Worm (Caenorhabditis elegans) whole organism, young adult: Measurements from ENCODE around the gene semo-1.
A peak's percentile ranks its signal among the peaks of the same experiment; 100 is the strongest.

Experiments used
- B0019.2 ChIP-seq: fragments of 200-800 bp; sonication (Bioruptor generic); conservative IDR thresholded peaks from 2 replicates; pipeline ENCODE4 v1.3.6; 2022; ENCODE audit warnings: missing genetic modification reagents, missing genetic modification characterization, missing compliant biosample characterization
- B0035.1 ChIP-seq: sonication (generic microtip); optimal IDR thresholded peaks from 2 replicates; lab custom pipeline; 2016; ENCODE audit warnings: missing genetic modification characterization, mild to moderate bottlenecking, missing compliant biosample characterization, missing genotype, missing genetic modification reagents
- B0261.1 ChIP-seq: sonication (generic microtip); optimal IDR thresholded peaks from 2 replicates; lab custom pipeline; 2016; ENCODE audit warnings: mild to moderate bottlenecking, missing genetic modification characterization, moderate library complexity, missing compliant biosample characterization
- B0336.3 ChIP-seq: fragments of 200-800 bp; sonication (Bioruptor generic); IDR thresholded peaks from 2 replicates; pipeline ENCODE4 v1.3.6; 2022; ENCODE audit warnings: missing genetic modification characterization, missing compliant biosample characterization
- C06A6.2 ChIP-seq: fragments of 200-800 bp; sonication (Bioruptor generic); conservative IDR thresholded peaks from 2 replicates; pipeline ENCODE4 v1.3.6; 2022; ENCODE audit warnings: missing genetic modification characterization, missing compliant biosample characterization
- C17E4.6 ChIP-seq: fragments of 200-800 bp; sonication (Bioruptor generic); IDR thresholded peaks from 2 replicates; pipeline ENCODE4 v1.3.6; 2022; ENCODE audit warnings: missing genetic modification reagents, missing genetic modification characterization, missing compliant biosample characterization
- D2030.7 ChIP-seq: fragments of 200-800 bp; sonication (Bioruptor generic); IDR thresholded peaks from 2 replicates; pipeline ENCODE4 v1.3.6; 2022; ENCODE audit warnings: missing genetic modification reagents, missing genetic modification characterization, missing compliant biosample characterization
- F23B12.7 ChIP-seq: sonication (generic microtip); optimal IDR thresholded peaks from 2 replicates; lab custom pipeline; 2017; ENCODE audit warnings: missing genetic modification characterization, mild to moderate bottlenecking, missing compliant biosample characterization, antibody characterized with exemption, moderate library complexity; ENCODE audit not compliant: insufficient read depth
- F37B4.10 ChIP-seq: fragments of 200-800 bp; sonication (Bioruptor generic); IDR thresholded peaks from 2 replicates; pipeline ENCODE4 v1.3.6; 2022; ENCODE audit warnings: missing genetic modification characterization, missing compliant biosample characterization
- F49E8.2 ChIP-seq: sonication (generic microtip); optimal IDR thresholded peaks from 3 replicates; lab custom pipeline; 2017; ENCODE audit warnings: missing genetic modification characterization, mild to moderate bottlenecking, missing compliant biosample characterization, antibody characterized with exemption, moderate library complexity; ENCODE audit not compliant: insufficient read depth
- F52B5.7 ChIP-seq: sonication (generic microtip); optimal IDR thresholded peaks from 2 replicates; lab custom pipeline; 2016; ENCODE audit warnings: mild to moderate bottlenecking, missing genetic modification characterization, missing compliant biosample characterization
- F55B11.4 ChIP-seq: sonication (generic microtip); optimal IDR thresholded peaks from 2 replicates; lab custom pipeline; 2016; ENCODE audit warnings: missing compliant biosample characterization, missing genetic modification characterization, borderline replicate concordance; ENCODE audit not compliant: insufficient read depth
- F57C9.4 ChIP-seq: sonication (generic microtip); optimal IDR thresholded peaks from 2 replicates; lab custom pipeline; 2017; ENCODE audit warnings: mild to moderate bottlenecking, missing genetic modification characterization, missing compliant biosample characterization
- K11D2.4 ChIP-seq: fragments of 200-800 bp; sonication (Bioruptor generic); IDR thresholded peaks from 2 replicates; pipeline ENCODE4 v1.3.6; 2022; ENCODE audit warnings: missing genetic modification reagents, missing genetic modification characterization, missing compliant biosample characterization
- Y53G8AR.9 ChIP-seq: fragments of 200-800 bp; sonication (Bioruptor generic); conservative IDR thresholded peaks from 2 replicates; pipeline ENCODE4 v1.3.6; 2022; ENCODE audit warnings: missing genetic modification reagents, missing genetic modification characterization, missing compliant biosample characterization
- Y56A3A.18 ChIP-seq: fragments of 200-800 bp; sonication (Bioruptor generic); IDR thresholded peaks from 2 replicates; pipeline ENCODE4 v1.3.6; 2022; ENCODE audit warnings: missing genetic modification reagents, missing genetic modification characterization, missing compliant biosample characterization
- akir-1 ChIP-seq: fragments of 200-800 bp; sonication (Bioruptor generic); optimal IDR thresholded peaks from 2 replicates; lab custom pipeline; 2018; ENCODE audit warnings: mild to moderate bottlenecking, missing genetic modification characterization, moderate library complexity, missing compliant biosample characterization
- aptf-2 ChIP-seq: fragments of 200-800 bp; sonication (Bioruptor generic); conservative IDR thresholded peaks from 2 replicates; pipeline ENCODE4 v1.3.6; 2022; ENCODE audit warnings: missing genetic modification reagents, missing genetic modification characterization, missing compliant biosample characterization
- aptf-3 ChIP-seq: fragments of 200-800 bp; sonication (Bioruptor generic); IDR thresholded peaks from 2 replicates; pipeline ENCODE4 v1.3.6; 2022; ENCODE audit warnings: missing genetic modification characterization, missing compliant biosample characterization
- athp-1 ChIP-seq: sonication (generic microtip); optimal IDR thresholded peaks from 2 replicates; lab custom pipeline; 2017; ENCODE audit warnings: mild to moderate bottlenecking, missing genetic modification characterization, missing compliant biosample characterization
- attf-3 ChIP-seq: fragments of 200-800 bp; sonication (Bioruptor generic); conservative IDR thresholded peaks from 2 replicates; pipeline ENCODE4 v1.3.6; 2022; ENCODE audit warnings: missing genetic modification reagents, missing genetic modification characterization, missing compliant biosample characterization
- cebp-2 ChIP-seq: fragments of 200-800 bp; sonication (Bioruptor generic); IDR thresholded peaks from 2 replicates; pipeline ENCODE4 v1.3.6; 2022; ENCODE audit warnings: missing genetic modification characterization, missing compliant biosample characterization
- ceh-100 ChIP-seq: fragments of 200-800 bp; sonication (Bioruptor generic); IDR thresholded peaks from 2 replicates; pipeline ENCODE4 v1.3.6; 2022; ENCODE audit warnings: missing genetic modification reagents, missing genetic modification characterization, missing compliant biosample characterization
- ceh-40 ChIP-seq: fragments of 200-800 bp; sonication (Bioruptor generic); IDR thresholded peaks from 2 replicates; pipeline ENCODE4 v1.3.6; 2022; ENCODE audit warnings: missing genetic modification characterization, missing compliant biosample characterization
- die-1 ChIP-seq: sonication (generic microtip); optimal IDR thresholded peaks from 2 replicates; lab custom pipeline; 2016; ENCODE audit warnings: missing genotype, mild to moderate bottlenecking, missing genetic modification characterization, missing compliant biosample characterization
- dpl-1 ChIP-seq: fragments of 150-350 bp; optimal IDR thresholded peaks from 2 replicates; lab custom pipeline; 2014; ENCODE audit warnings: missing biosample characterization, missing genetic modification reagents, missing genetic modification characterization
- efl-1 ChIP-seq: fragments of 150-350 bp; optimal IDR thresholded peaks from 2 replicates; lab custom pipeline; 2014; ENCODE audit warnings: missing biosample characterization, missing genetic modification reagents, missing genetic modification characterization
- egrh-3 ChIP-seq: fragments of 200-800 bp; sonication (Bioruptor generic); IDR thresholded peaks from 2 replicates; pipeline ENCODE4 v1.3.6; 2022; ENCODE audit warnings: missing genetic modification reagents, missing genetic modification characterization, missing compliant biosample characterization
- fkh-3 ChIP-seq: sonication (generic microtip); optimal IDR thresholded peaks from 2 replicates; lab custom pipeline; 2016; ENCODE audit warnings: mild to moderate bottlenecking, missing genetic modification characterization, missing compliant biosample characterization
- hlh-12 ChIP-seq: sonication (generic microtip); optimal IDR thresholded peaks from 2 replicates; lab custom pipeline; 2016; ENCODE audit warnings: missing genetic modification characterization, missing compliant biosample characterization
- hlh-26 ChIP-seq: fragments of 200-800 bp; sonication (Bioruptor generic); conservative IDR thresholded peaks from 2 replicates; pipeline ENCODE4 v1.3.6; 2022; ENCODE audit warnings: missing genetic modification reagents, missing genetic modification characterization, missing compliant biosample characterization
- lag-1 ChIP-seq: fragments of 200-800 bp; sonication (Bioruptor generic); IDR thresholded peaks from 2 replicates; pipeline ENCODE4 v1.3.6; 2022; ENCODE audit warnings: missing genetic modification reagents, missing genetic modification characterization, missing compliant biosample characterization
- lin-26 ChIP-seq: fragments of 200-800 bp; sonication (Bioruptor generic); IDR thresholded peaks from 2 replicates; pipeline ENCODE4 v1.3.6; 2022; ENCODE audit warnings: missing genetic modification reagents, missing genetic modification characterization, missing compliant biosample characterization
- lin-40 ChIP-seq: sonication (generic microtip); optimal IDR thresholded peaks from 2 replicates; lab custom pipeline; 2016; ENCODE audit warnings: missing genetic modification characterization, mild to moderate bottlenecking, missing compliant biosample characterization, missing genotype, missing genetic modification reagents
- lir-1 ChIP-seq: fragments of 200-800 bp; sonication (Bioruptor generic); conservative IDR thresholded peaks from 2 replicates; pipeline ENCODE4 v1.3.6; 2022; ENCODE audit warnings: missing genetic modification reagents, missing genetic modification characterization, missing compliant biosample characterization
- madf-10 ChIP-seq: sonication (generic microtip); optimal IDR thresholded peaks from 2 replicates; lab custom pipeline; 2016; ENCODE audit warnings: mild to moderate bottlenecking, missing genetic modification characterization, missing compliant biosample characterization
- madf-6 ChIP-seq: fragments of 200-800 bp; sonication (Bioruptor generic); IDR thresholded peaks from 2 replicates; pipeline ENCODE4 v1.3.6; 2022; ENCODE audit warnings: missing genetic modification reagents, missing genetic modification characterization, missing compliant biosample characterization
- mcd-1 ChIP-seq: fragments of 200-800 bp; sonication (Bioruptor generic); IDR thresholded peaks from 2 replicates; pipeline ENCODE4 v1.3.6; 2022; ENCODE audit warnings: missing genetic modification reagents, missing genetic modification characterization, missing compliant biosample characterization
- mel-28 ChIP-seq: sonication (generic microtip); optimal IDR thresholded peaks from 2 replicates; lab custom pipeline; 2016; ENCODE audit warnings: borderline replicate concordance, mild to moderate bottlenecking, missing genetic modification characterization, missing compliant biosample characterization
- nhr-179 ChIP-seq: sonication (generic microtip); optimal IDR thresholded peaks from 2 replicates; lab custom pipeline; 2016; ENCODE audit warnings: mild to moderate bottlenecking, missing genetic modification characterization, missing compliant biosample characterization
- nhr-27 ChIP-seq: fragments of 200-800 bp; sonication (Bioruptor generic); optimal IDR thresholded peaks from 2 replicates; lab custom pipeline; 2018; ENCODE audit warnings: mild to moderate bottlenecking, missing genetic modification characterization, moderate library complexity, missing compliant biosample characterization
- nhr-90 ChIP-seq: sonication (generic microtip); optimal IDR thresholded peaks from 2 replicates; lab custom pipeline; 2016; ENCODE audit warnings: missing genotype, mild to moderate bottlenecking, missing genetic modification characterization, missing compliant biosample characterization
- rpc-1 ChIP-seq, 2 experiments: fragments of 150-350 bp in 1 of 2; sonication (generic microtip) in 1 of 2; optimal IDR thresholded peaks; 2 replicates each; lab custom pipeline; 2014 to 2018; ENCODE audit warnings: missing biosample characterization in 1 of 2, missing genetic modification characterization in 1 of 2, missing genetic modification reagents in 1 of 2, missing genotype in 1 of 2
- sdz-38 ChIP-seq: sonication (generic microtip); optimal IDR thresholded peaks from 2 replicates; lab custom pipeline; 2016; ENCODE audit warnings: missing genotype, missing genetic modification characterization, missing compliant biosample characterization
- tbx-9 ChIP-seq: sonication (generic microtip); optimal IDR thresholded peaks from 2 replicates; lab custom pipeline; 2016; ENCODE audit warnings: borderline replicate concordance, missing genetic modification characterization, inconsistent platforms, missing compliant biosample characterization
- unc-130 ChIP-seq: sonication (generic microtip); optimal IDR thresholded peaks from 2 replicates; lab custom pipeline; 2016; ENCODE audit warnings: missing genetic modification reagents, missing genetic modification characterization, missing compliant biosample characterization
- zim-3 ChIP-seq: sonication (generic microtip); optimal IDR thresholded peaks from 2 replicates; lab custom pipeline; 2017; ENCODE audit warnings: mild to moderate bottlenecking, missing genetic modification characterization, moderate library complexity, missing compliant biosample characterization
- ztf-25 ChIP-seq: fragments of 200-800 bp; sonication (Bioruptor generic); IDR thresholded peaks from 2 replicates; pipeline ENCODE4 v1.3.6; 2022; ENCODE audit warnings: missing genetic modification reagents, missing genetic modification characterization, missing compliant biosample characterization
- ztf-26 ChIP-seq: sonication (generic microtip); optimal IDR thresholded peaks from 2 replicates; lab custom pipeline; 2017; ENCODE audit warnings: missing genetic modification characterization, missing compliant biosample characterization
- ztf-6 ChIP-seq: fragments of 200-800 bp; sonication (Bioruptor generic); IDR thresholded peaks from 2 replicates; pipeline ENCODE4 v1.3.6; 2022; ENCODE audit warnings: missing genetic modification reagents, missing genetic modification characterization, missing compliant biosample characterization

The semo-1 gene

ce11 chrIV:14070992-14071289 lies 19.9 kb downstream of the semo-1 start (continued):
- TF ChIP-seq rpc-1 (optimal IDR thresholded peaks at IDR 0.05; lab: Kevin White, UChicago) (no peak), rpc-1 (tag; optimal IDR thresholded peaks at IDR 0.05; lab: Kevin White, UChicago) (no peak), C06A6.2 (GFP tag; lab: Robert Waterston, UW) (no peak), cebp-2 (no peak), ztf-26 (tag; lab: Kevin White, UChicago) (no peak), unc-130 (GFP tag; lab: Kevin White, UChicago) (peak; percentile 76), lin-26 (GFP tag; lab: Robert Waterston, UW) (no peak), attf-3 (GFP tag; lab: Robert Waterston, UW) (peak; percentile 51; the same call in 1 of the 2 replicates), lin-40 (tag; lab: Kevin White, UChicago) (peak; percentile 70), aptf-3 (no peak), tbx-9 (no peak), aptf-2 (GFP tag; lab: Robert Waterston, UW) (0 out of 2 replicates have a peak, but pooled peaks have one; percentile 18), nhr-27 (tag; lab: Kevin White, UChicago) (peak; percentile 12), Y56A3A.18 (GFP tag; lab: Robert Waterston, UW) (no peak), F57C9.4 (tag; lab: Kevin White, UChicago) (no peak), die-1 (tag; lab: Kevin White, UChicago) (no peak), F23B12.7 (tag; lab: Kevin White, UChicago) (peak; percentile 56), F37B4.10 (GFP tag; lab: Robert Waterston, UW) (no peak), lag-1 (GFP tag; lab: Robert Waterston, UW) (no peak), B0336.3 (GFP tag; lab: Robert Waterston, UW) (peak; percentile 86), mel-28 (tag; lab: Kevin White, UChicago) (no peak), madf-10 (peak; percentile 12), hlh-12 (tag; lab: Kevin White, UChicago) (no peak), C17E4.6 (peak; percentile 68; the same call in 1 of the 2 replicates), K11D2.4 (GFP tag; lab: Robert Waterston, UW) (no peak), fkh-3 (tag; lab: Kevin White, UChicago) (no peak), B0019.2 (peak; percentile 60), ztf-25 (GFP tag; lab: Robert Waterston, UW) (no peak), nhr-179 (tag; lab: Kevin White, UChicago) (no peak), zim-3 (no peak), egrh-3 (GFP tag; lab: Robert Waterston, UW) (no peak), B0035.1 (tag; lab: Kevin White, UChicago) (no peak), sdz-38 (tag; lab: Kevin White, UChicago) (no peak), athp-1 (tag; lab: Kevin White, UChicago) (peak; percentile 51), Y53G8AR.9 (GFP tag; lab: Robert Waterston, UW) (peak; percentile 81; the same call in 1 of the 2 replicates), dpl-1 (peak; percentile 41), madf-6 (GFP tag; lab: Robert Waterston, UW) (peak; percentile 89), F52B5.7 (no peak), ztf-6 (GFP tag; lab: Robert Waterston, UW) (no peak), ceh-40 (GFP tag; lab: Robert Waterston, UW) (no peak), efl-1 (GFP tag; lab: Kevin White, UChicago) (peak; percentile 79), D2030.7 (peak; percentile 83), lir-1 (0 out of 2 replicates have a peak, but pooled peaks have one; percentile 14), hlh-26 (no peak), B0261.1 (tag; lab: Kevin White, UChicago) (no peak), nhr-90 (tag; lab: Kevin White, UChicago) (no peak), F55B11.4 (tag; lab: Kevin White, UChicago) (no peak), mcd-1 (GFP tag; lab: Robert Waterston, UW) (peak; percentile 91), F49E8.2 (peak; percentile 81), ceh-100 (GFP tag; lab: Robert Waterston, UW) (peak; percentile 39), akir-1 (no peak)
